Fruit fly (Drosophila melanogaster): Measurements from ENCODE around the gene rux.

Gene rux

DNA sequence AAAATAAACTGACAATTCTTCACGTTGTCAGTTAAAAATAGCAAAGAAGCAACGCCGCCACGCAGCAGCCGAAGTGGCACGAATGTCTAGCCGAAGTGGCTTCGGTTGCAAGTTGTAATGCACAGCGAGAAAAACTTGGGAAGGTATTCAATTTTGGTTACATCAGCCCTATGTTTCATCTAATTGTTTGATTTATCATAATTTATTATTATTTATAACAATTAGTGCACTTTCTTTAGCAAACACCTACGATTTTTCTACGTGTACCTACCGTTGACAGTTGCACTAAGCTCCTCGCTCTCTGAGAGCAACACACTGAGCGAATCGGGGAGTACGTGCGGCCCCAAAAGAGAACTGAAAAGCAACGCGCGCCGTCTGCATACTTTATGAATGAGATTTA is 37.2 kb upstream of the rux start, which contains the start of gene Tsp5D (continued):
- TF ChIP-seq CG31365 (tag; optimal IDR thresholded peaks at IDR 0.05) = peak; percentile 74
- no peak for TF ChIP-seq ash1 (GFP tag; optimal IDR thresholded peaks at IDR 0.05)
- TF ChIP-seq ttk (GFP tag; IDR thresholded peaks at IDR 0.05) = peak; percentile 97
- peak; percentile 86 for TF ChIP-seq dati (GFP tag; IDR thresholded peaks at IDR 0.05)
- peak; percentile 88 for TF ChIP-seq D19A (tag; optimal IDR thresholded peaks at IDR 0.05)
- TF ChIP-seq CG10267 (tag; optimal IDR thresholded peaks at IDR 0.05) = peak; percentile 85
- peak; percentile 30 for TF ChIP-seq Dad (GFP tag; optimal IDR thresholded peaks at IDR 0.05)
- peak; percentile 44 for TF ChIP-seq bigmax (GFP tag; optimal IDR thresholded peaks at IDR 0.05)
- peak; percentile 57 for TF ChIP-seq psq (GFP tag; optimal IDR thresholded peaks at IDR 0.05)
- TF ChIP-seq oc (tag; optimal IDR thresholded peaks at IDR 0.05) = peak; percentile 95
- TF ChIP-seq CG4730 (GFP tag; IDR thresholded peaks at IDR 0.05) = peak; percentile 92
- peak; percentile 72 for TF ChIP-seq Camta (GFP tag; optimal IDR thresholded peaks at IDR 0.05)
- TF ChIP-seq CG9727 (GFP tag; optimal IDR thresholded peaks at IDR 0.05) = peak; percentile 79
- peak; percentile 95 for TF ChIP-seq gem (tag; optimal IDR thresholded peaks at IDR 0.05)
- TF ChIP-seq CG17361 (GFP tag; IDR thresholded peaks at IDR 0.05) = peak; percentile 93
- TF ChIP-seq bbx (GFP tag; IDR thresholded peaks at IDR 0.05; ENCODE audit: partially characterized antibody) = no peak
- TF ChIP-seq Xbp1 (GFP tag; optimal IDR thresholded peaks at IDR 0.05) = peak; percentile 90
- peak; percentile 72 for TF ChIP-seq Doc2 (GFP tag; IDR thresholded peaks at IDR 0.05)
- TF ChIP-seq CG42726 (GFP tag; IDR thresholded peaks at IDR 0.05; ENCODE audit: partially characterized antibody) = no peak
- peak; percentile 49 for TF ChIP-seq CG10543 (GFP tag; optimal IDR thresholded peaks at IDR 0.05)
- TF ChIP-seq Rx (GFP tag; IDR thresholded peaks at IDR 0.05) = peak; percentile 95
- peak; percentile 30 for TF ChIP-seq lilli (GFP tag; optimal IDR thresholded peaks at IDR 0.05)
- no peak for TF ChIP-seq pb (GFP tag; optimal IDR thresholded peaks at IDR 0.05)
- TF ChIP-seq pnt (GFP tag; optimal IDR thresholded peaks at IDR 0.05) = peak; percentile 51
- no peak for TF ChIP-seq hbn (GFP tag; IDR thresholded peaks at IDR 0.05; ENCODE audit: partially characterized antibody)
- peak; percentile 96 for TF ChIP-seq CG10366 (GFP tag; IDR thresholded peaks at IDR 0.05)
- TF ChIP-seq inv (GFP tag; IDR thresholded peaks at IDR 0.05; ENCODE audit: partially characterized antibody) = no peak
- peak; percentile 66; the same call in 2 of the 3 replicates for TF ChIP-seq Dbx (GFP tag; IDR thresholded peaks at IDR 0.05)
- peak; percentile 74 for TF ChIP-seq CG6683 (GFP tag; optimal IDR thresholded peaks at IDR 0.05)
- TF ChIP-seq Hmx (GFP tag; optimal IDR thresholded peaks at IDR 0.05) = no peak
- TF ChIP-seq btn (GFP tag; optimal IDR thresholded peaks at IDR 0.05) = no peak
- TF ChIP-seq CG18476 (GFP tag; optimal IDR thresholded peaks at IDR 0.05) = peak; percentile 84
- TF ChIP-seq Aef1 (GFP tag; IDR thresholded peaks at IDR 0.05) = peak; percentile 92
- TF ChIP-seq toy (GFP tag; IDR thresholded peaks at IDR 0.05) = peak; percentile 74
- TF ChIP-seq Stat92E (GFP tag; optimal IDR thresholded peaks at IDR 0.05) = peak in 1 of 3 experiments; percentile 41
- peak; percentile 36; the same call in 1 of the 2 replicates for TF ChIP-seq Taf1 (GFP tag; IDR thresholded peaks at IDR 0.05)
- peak; percentile 16 for TF ChIP-seq Sry-δ (GFP tag; optimal IDR thresholded peaks at IDR 0.05)
- peak in 1 of 2 experiments; percentile 7 for TF ChIP-seq insv (GFP tag; optimal IDR thresholded peaks at IDR 0.05)
- peak; percentile 93 for TF ChIP-seq Oaz (GFP tag; IDR thresholded peaks at IDR 0.05)
- peak; percentile 75 for TF ChIP-seq Dek (tag; optimal IDR thresholded peaks at IDR 0.05)
- TF ChIP-seq Lim3 (GFP tag; IDR thresholded peaks at IDR 0.05) = peak; percentile 88
- no peak for TF ChIP-seq eve (GFP tag; optimal IDR thresholded peaks at IDR 0.05)
- TF ChIP-seq ERR (GFP tag; optimal IDR thresholded peaks at IDR 0.05) = no peak
- TF ChIP-seq fd3F (GFP tag; optimal IDR thresholded peaks at IDR 0.05) = peak; percentile 80
- TF ChIP-seq CG12299 (tag; optimal IDR thresholded peaks at IDR 0.05) = peak; percentile 73
- TF ChIP-seq Eip74EF (GFP tag; optimal IDR thresholded peaks at IDR 0.05) = peak in 1 of 2 experiments; percentile 81
- TF ChIP-seq Hr78 (GFP tag; optimal IDR thresholded peaks at IDR 0.05) = peak in 1 of 2 experiments; percentile 58
- peak; percentile 90 for TF ChIP-seq nmo (GFP tag; optimal IDR thresholded peaks at IDR 0.05)
- TF ChIP-seq NK7.1 (GFP tag; optimal IDR thresholded peaks at IDR 0.05) = no peak
- peak; percentile 76 for TF ChIP-seq CG9215 (GFP tag; IDR thresholded peaks at IDR 0.05)

Measured in whole organism, embryonic.